Fruit fly (Drosophila melanogaster) whole organism, prepupa: Measurements from ENCODE around the gene Gbs-76A.

Experiments
- Blimp-1 ChIP-seq: fragments of 200-800 bp; sonication (Bioruptor generic); optimal IDR thresholded peaks from 3 replicates; lab custom pipeline; 2017; ENCODE audit warnings: missing biosample characterization, missing genetic modification characterization, mild to moderate bottlenecking, moderate library complexity, missing genetic modification reagents
- CG10631 ChIP-seq: fragments of 200-800 bp; sonication (Bioruptor generic); optimal IDR thresholded peaks from 2 replicates; lab custom pipeline; 2016; ENCODE audit warnings: missing biosample characterization, missing genetic modification characterization
- CG11294 ChIP-seq: fragments of 200-800 bp; sonication (Bioruptor generic); IDR thresholded peaks from 2 replicates; pipeline ENCODE4 v1.3.6; 2022; ENCODE audit warnings: missing biosample characterization, missing genetic modification characterization
- CG11902 ChIP-seq: fragments of 200-800 bp; sonication (Bioruptor generic); optimal IDR thresholded peaks from 3 replicates; lab custom pipeline; 2016; ENCODE audit warnings: missing biosample characterization, missing genetic modification characterization
- CG15336 ChIP-seq: fragments of 200-800 bp; sonication (Bioruptor generic); IDR thresholded peaks from 2 replicates; pipeline ENCODE4 v1.3.6; 2022; ENCODE audit warnings: missing biosample characterization, missing genetic modification characterization
- CG1621 ChIP-seq: fragments of 200-800 bp; sonication (Bioruptor generic); optimal IDR thresholded peaks from 3 replicates; lab custom pipeline; 2018; ENCODE audit warnings: missing biosample characterization, mild to moderate bottlenecking, missing genetic modification characterization
- CG16779 ChIP-seq: fragments of 200-800 bp; sonication (Bioruptor generic); optimal IDR thresholded peaks from 3 replicates; lab custom pipeline; 2017; ENCODE audit warnings: missing biosample characterization, mild to moderate bottlenecking, missing genetic modification characterization
- CG32006 ChIP-seq: fragments of 200-800 bp; sonication (Bioruptor generic); optimal IDR thresholded peaks from 3 replicates; lab custom pipeline; 2017; ENCODE audit warnings: missing biosample characterization, mild to moderate bottlenecking, missing genetic modification characterization
- CG34406 ChIP-seq: fragments of 200-800 bp; sonication (Bioruptor generic); optimal IDR thresholded peaks from 3 replicates; lab custom pipeline; 2016; ENCODE audit warnings: missing biosample characterization, missing genetic modification characterization
- CG3919 ChIP-seq: fragments of 200-800 bp; sonication (Bioruptor generic); optimal IDR thresholded peaks from 3 replicates; lab custom pipeline; 2016; ENCODE audit warnings: missing biosample characterization, missing genetic modification characterization
- CG6163 ChIP-seq: fragments of 200-800 bp; sonication (Bioruptor generic); IDR thresholded peaks from 3 replicates; pipeline ENCODE4 v1.3.6; 2022; ENCODE audit warnings: missing biosample characterization, missing genetic modification characterization
- CG6276 ChIP-seq: fragments of 200-800 bp; sonication (Bioruptor generic); optimal IDR thresholded peaks from 2 replicates; lab custom pipeline; 2017; ENCODE audit warnings: missing biosample characterization, mild to moderate bottlenecking, missing genetic modification characterization
- CG6792 ChIP-seq: fragments of 200-800 bp; sonication (Bioruptor generic); optimal IDR thresholded peaks from 3 replicates; lab custom pipeline; 2016; ENCODE audit warnings: missing biosample characterization, missing genetic modification characterization
- CG6808 ChIP-seq: fragments of 200-800 bp; sonication (Bioruptor generic); optimal IDR thresholded peaks from 3 replicates; lab custom pipeline; 2017; ENCODE audit warnings: missing biosample characterization, missing genetic modification characterization, mild to moderate bottlenecking, moderate library complexity, missing genetic modification reagents
- CG6854 ChIP-seq: fragments of 200-800 bp; sonication (Bioruptor generic); optimal IDR thresholded peaks from 2 replicates; lab custom pipeline; 2017; ENCODE audit warnings: missing biosample characterization, mild to moderate bottlenecking, missing genetic modification characterization
- CG8119 ChIP-seq: fragments of 200-800 bp; sonication (Bioruptor generic); IDR thresholded peaks from 3 replicates; pipeline ENCODE4 v1.3.6; 2022; ENCODE audit warnings: missing biosample characterization, missing genetic modification characterization
- CG8319 ChIP-seq: fragments of 200-800 bp; sonication (Bioruptor generic); optimal IDR thresholded peaks from 3 replicates; lab custom pipeline; 2016; ENCODE audit warnings: missing biosample characterization, missing genetic modification characterization
- CG8632 ChIP-seq: fragments of 200-800 bp; sonication (Bioruptor generic); optimal IDR thresholded peaks from 3 replicates; lab custom pipeline; 2016; ENCODE audit warnings: missing biosample characterization, missing genetic modification characterization
- Eip93F ChIP-seq: fragments of 200-800 bp; sonication (Bioruptor generic); optimal IDR thresholded peaks from 2 replicates; lab custom pipeline; 2016; ENCODE audit warnings: missing biosample characterization, mild to moderate bottlenecking, missing genetic modification characterization
- Ets21C ChIP-seq: fragments of 200-800 bp; sonication (Bioruptor generic); optimal IDR thresholded peaks from 3 replicates; lab custom pipeline; 2016; ENCODE audit warnings: missing biosample characterization, missing genetic modification characterization
- Ets96B ChIP-seq: fragments of 200-800 bp; optimal IDR thresholded peaks from 2 replicates; lab custom pipeline; 2019; ENCODE audit warnings: missing biosample characterization, mild to moderate bottlenecking, missing genetic modification characterization, moderate library complexity
- Hr38 ChIP-seq: sonication (Bioruptor generic); optimal IDR thresholded peaks from 2 replicates; lab custom pipeline; 2016; ENCODE audit warnings: missing biosample characterization, missing genetic modification characterization
- Met ChIP-seq: fragments of 200-800 bp; sonication (Bioruptor generic); optimal IDR thresholded peaks from 3 replicates; lab custom pipeline; 2016; ENCODE audit warnings: missing biosample characterization, missing genetic modification characterization
- Smox ChIP-seq: fragments of 200-800 bp; sonication (Bioruptor generic); optimal IDR thresholded peaks from 3 replicates; lab custom pipeline; 2016; ENCODE audit warnings: missing biosample characterization, missing genetic modification characterization
- Sox102F ChIP-seq: fragments of 200-800 bp; sonication (Bioruptor generic); optimal IDR thresholded peaks from 2 replicates; lab custom pipeline; 2016; ENCODE audit warnings: missing biosample characterization, mild to moderate bottlenecking, missing genetic modification characterization
- Sox14 ChIP-seq: fragments of 200-800 bp; sonication (Bioruptor generic); optimal IDR thresholded peaks from 3 replicates; lab custom pipeline; 2016; ENCODE audit warnings: missing biosample characterization, missing genetic modification characterization
- achi ChIP-seq: fragments of 200-800 bp; sonication (Bioruptor generic); optimal IDR thresholded peaks from 3 replicates; lab custom pipeline; 2016; ENCODE audit warnings: missing biosample characterization, missing genetic modification characterization
- acj6 ChIP-seq: fragments of 200-800 bp; sonication (Bioruptor generic); optimal IDR thresholded peaks from 3 replicates; lab custom pipeline; 2016; ENCODE audit warnings: missing biosample characterization, missing genetic modification characterization
- cyc ChIP-seq: fragments of 200-800 bp; sonication (Bioruptor generic); optimal IDR thresholded peaks from 3 replicates; lab custom pipeline; 2016; ENCODE audit warnings: missing biosample characterization, missing genetic modification characterization
- dac ChIP-seq: fragments of 200-800 bp; sonication (Bioruptor generic); optimal IDR thresholded peaks from 2 replicates; lab custom pipeline; 2017; ENCODE audit warnings: missing biosample characterization, mild to moderate bottlenecking, missing genetic modification characterization
- fd59A ChIP-seq: fragments of 200-800 bp; sonication (Bioruptor generic); optimal IDR thresholded peaks from 2 replicates; lab custom pipeline; 2017; ENCODE audit warnings: missing biosample characterization, mild to moderate bottlenecking, missing genetic modification characterization, missing genetic modification reagents
- fkh ChIP-seq: fragments of 200-800 bp; sonication (Bioruptor generic); optimal IDR thresholded peaks from 3 replicates; lab custom pipeline; 2017; ENCODE audit warnings: missing biosample characterization, mild to moderate bottlenecking, missing genetic modification characterization, moderate library complexity
- net ChIP-seq: fragments of 200-800 bp; sonication (Bioruptor generic); optimal IDR thresholded peaks from 3 replicates; lab custom pipeline; 2016; ENCODE audit warnings: missing biosample characterization, missing genetic modification characterization
- pdm3 ChIP-seq: fragments of 200-800 bp; sonication (Bioruptor generic); optimal IDR thresholded peaks from 3 replicates; lab custom pipeline; 2016; ENCODE audit warnings: missing biosample characterization, missing genetic modification characterization
- spab ChIP-seq: fragments of 200-800 bp; sonication (Bioruptor generic); optimal IDR thresholded peaks from 2 replicates; lab custom pipeline; 2017; ENCODE audit warnings: missing biosample characterization, mild to moderate bottlenecking, missing genetic modification characterization, missing genetic modification reagents
- svp ChIP-seq: fragments of 200-800 bp; sonication (Bioruptor generic); peaks from one replicate; lab custom pipeline; 2016; ENCODE audit warnings: missing biosample characterization, missing genetic modification characterization
- vri ChIP-seq: fragments of 200-800 bp; sonication (Bioruptor generic); optimal IDR thresholded peaks from 3 replicates; lab custom pipeline; 2016; ENCODE audit warnings: missing biosample characterization, mild to moderate bottlenecking, missing genetic modification characterization

Gene Gbs-76A

dm6 chr3L:19280283-19280682 is 12.3 kb downstream of the Gbs-76A start:
- TF ChIP-seq Eip93F (GFP tag; lab: Kevin White, UChicago) (no peak), CG6163 (no peak), CG34406 (GFP tag; lab: Kevin White, UChicago) (no peak), Ets21C (GFP tag; lab: Kevin White, UChicago) (no peak), CG16779 (tag; lab: Kevin White, UChicago) (no peak), vri (GFP tag; lab: Kevin White, UChicago) (no peak), Hr38 (GFP tag; lab: Kevin White, UChicago) (no peak), svp (GFP tag; lab: Kevin White, UChicago) (no peak), pdm3 (GFP tag; lab: Kevin White, UChicago) (no peak)

DNA sequence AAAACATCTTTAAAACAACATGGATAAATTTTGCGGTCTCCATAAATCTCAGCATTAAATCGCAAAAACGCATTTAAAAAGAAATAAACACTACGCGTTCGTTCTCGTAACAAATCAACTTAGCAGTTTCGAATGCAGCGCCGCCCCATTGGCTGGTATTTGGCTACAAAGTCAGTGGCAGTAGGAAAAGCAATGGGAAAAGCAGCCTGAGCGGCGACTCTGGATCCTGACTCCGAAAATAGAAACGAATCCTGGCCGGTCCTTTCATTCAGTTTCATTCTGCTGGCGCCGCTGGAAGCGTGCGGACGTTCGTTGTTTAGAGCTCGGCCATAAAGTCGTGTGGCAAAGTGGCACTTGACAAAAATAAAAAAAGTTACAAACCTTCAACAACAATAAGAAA is 17.1 kb downstream of the Gbs-76A start, which contains the start of gene CG14086:
TSS of gene CG14086 (plus strand) at position 301 of the 400 bp plus-strand sequence.
- TF ChIP-seq CG32006 (GFP tag; lab: Kevin White, UChicago) (no peak), achi (no peak), dac (GFP tag; lab: Kevin White, UChicago) (no peak), Smox (GFP tag; lab: Kevin White, UChicago) (no peak), pdm3 (GFP tag; lab: Kevin White, UChicago) (no peak), Eip93F (GFP tag; lab: Kevin White, UChicago) (no peak), CG6854 (GFP tag; lab: Kevin White, UChicago) (no peak), Blimp-1 (GFP tag; lab: Kevin White, UChicago) (no peak), fkh (GFP tag; lab: Kevin White, UChicago) (no peak), CG6276 (GFP tag; lab: Kevin White, UChicago) (no peak), CG8319 (GFP tag; lab: Kevin White, UChicago) (no peak), CG8119 (no peak), CG8632 (GFP tag; lab: Kevin White, UChicago) (no peak), CG11902 (no peak), Met (no peak), cyc (GFP tag; lab: Kevin White, UChicago) (no peak), CG1621 (tag; lab: Kevin White, UChicago) (no peak)
- TF ChIP-seq, all 60 proteins: peak for 0

DNA sequence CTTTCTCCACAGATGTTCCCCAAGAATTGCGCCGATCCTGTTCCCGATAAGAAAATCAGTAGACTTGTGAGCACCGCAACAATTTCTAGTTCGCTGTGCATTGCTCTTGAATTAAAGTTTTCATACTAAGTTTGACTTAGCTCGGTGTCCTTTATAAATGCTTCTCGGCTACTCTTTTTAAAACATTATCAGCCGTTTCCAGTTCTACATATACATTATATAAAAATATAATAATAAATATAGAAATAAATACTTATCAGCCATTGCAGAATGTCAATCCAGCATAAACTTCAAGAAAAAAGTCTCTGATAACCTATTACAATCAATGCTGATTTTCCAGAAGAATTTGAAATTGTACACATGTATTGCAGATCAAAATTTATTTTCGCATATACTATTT is 22.0 kb downstream of the Gbs-76A start, which contains the start of gene CG14088:
TSS of gene CG14088 (minus strand) at position 101 of the 400 bp plus-strand sequence.
- no peak for TF ChIP-seq spab (GFP tag; lab: Kevin White, UChicago)
- no peak for TF ChIP-seq Sox102F (GFP tag; lab: Kevin White, UChicago)
- no peak for TF ChIP-seq Sox14 (GFP tag; lab: Kevin White, UChicago)
- TF ChIP-seq CG6808: no peak
- TF ChIP-seq CG15336 (GFP tag; lab: Robert Waterston, UW): no peak
- no peak for TF ChIP-seq Ets21C (GFP tag; lab: Kevin White, UChicago)
- TF ChIP-seq achi: no peak
- TF ChIP-seq fd59A (GFP tag; lab: Kevin White, UChicago): no peak
- no peak for TF ChIP-seq svp (GFP tag; lab: Kevin White, UChicago)
- TF ChIP-seq net (GFP tag; lab: Kevin White, UChicago): no peak
- no peak for TF ChIP-seq fkh (GFP tag; lab: Kevin White, UChicago)
- no peak for TF ChIP-seq CG32006 (GFP tag; lab: Kevin White, UChicago)
- no peak for TF ChIP-seq Hr38 (GFP tag; lab: Kevin White, UChicago)
- TF ChIP-seq CG3919 (GFP tag; lab: Kevin White, UChicago): no peak
- no peak for TF ChIP-seq Ets96B (tag; lab: Kevin White, UChicago)
- no peak for TF ChIP-seq cyc (GFP tag; lab: Kevin White, UChicago)
- no peak for TF ChIP-seq CG6792 (GFP tag; lab: Kevin White, UChicago)
- no peak for TF ChIP-seq CG10631 (GFP tag; lab: Kevin White, UChicago)
- TF ChIP-seq acj6 (GFP tag; lab: Kevin White, UChicago): no peak
- TF ChIP-seq CG11294 (GFP tag; lab: Robert Waterston, UW): no peak
- TF ChIP-seq, all 60 proteins: peak for 0
